Worm (Caenorhabditis elegans) whole organism, young adult: ENCODE results near the gene H10E21.5.

ENCODE experiments used
- F52B5.7 ChIP-seq: sonication (generic microtip); optimal IDR thresholded peaks from 2 replicates; lab custom pipeline; 2016; ENCODE audit warnings: mild to moderate bottlenecking, missing genetic modification characterization, missing compliant biosample characterization
- Y53F4B.3 ChIP-seq: fragments of 200-800 bp; sonication (Bioruptor generic); IDR thresholded peaks from 2 replicates; pipeline ENCODE4 v1.3.6; 2022; ENCODE audit warnings: missing genetic modification reagents, missing genetic modification characterization, missing compliant biosample characterization
- hlh-26 ChIP-seq: fragments of 200-800 bp; sonication (Bioruptor generic); conservative IDR thresholded peaks from 2 replicates; pipeline ENCODE4 v1.3.6; 2022; ENCODE audit warnings: missing genetic modification reagents, missing genetic modification characterization, missing compliant biosample characterization
- lin-54 ChIP-seq: fragments of 200-800 bp; sonication (Bioruptor generic); optimal IDR thresholded peaks from 2 replicates; lab custom pipeline; 2018; ENCODE audit warnings: mild to moderate bottlenecking, missing genetic modification characterization, missing compliant biosample characterization
- lsl-1 ChIP-seq: fragments of 200-800 bp; sonication (Bioruptor generic); optimal IDR thresholded peaks from 2 replicates; lab custom pipeline; 2018; ENCODE audit warnings: mild to moderate bottlenecking, missing genetic modification characterization, moderate library complexity, missing compliant biosample characterization
- tlf-1 ChIP-seq: fragments of 200-800 bp; sonication (Bioruptor generic); optimal IDR thresholded peaks from 2 replicates; lab custom pipeline; 2018; ENCODE audit warnings: mild to moderate bottlenecking, missing genetic modification characterization, missing compliant biosample characterization
- unc-62 ChIP-seq: fragments of 150-350 bp; optimal IDR thresholded peaks from 2 replicates; lab custom pipeline; 2014; ENCODE audit warnings: missing biosample characterization, missing genetic modification reagents, missing genetic modification characterization

DNA sequence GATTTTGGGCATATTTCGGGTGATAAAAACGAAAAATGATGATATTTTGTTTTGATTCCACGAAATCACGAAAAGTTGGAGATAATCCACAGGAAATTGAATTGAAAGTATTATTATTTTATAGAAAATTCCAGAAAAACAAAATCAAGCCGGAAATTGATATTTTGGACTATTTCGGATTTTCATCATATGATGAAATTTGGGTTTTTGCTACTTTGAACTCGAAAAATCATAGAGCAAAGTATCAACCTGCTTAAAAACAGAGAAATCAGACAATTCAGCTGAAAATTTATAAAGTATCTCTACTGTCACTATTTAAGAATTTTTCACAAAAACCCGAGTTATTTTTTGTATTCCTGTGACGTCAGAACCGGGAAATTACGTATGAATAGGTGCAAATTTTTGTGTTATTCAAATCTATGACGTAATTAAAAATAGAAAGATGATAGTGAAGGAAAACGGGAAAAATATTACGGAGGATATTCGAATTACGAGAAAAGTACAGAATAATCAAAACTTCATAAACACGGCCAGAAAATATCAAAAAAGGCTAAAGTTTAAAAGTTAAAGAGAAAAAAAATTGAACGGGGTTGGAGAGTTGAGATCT, 3.7 kb upstream of the H10E21.5 start:
- TF ChIP-seq F52B5.7 (no peak), lin-54 (GFP tag; lab: Kevin White, UChicago) (no peak), lsl-1 (GFP tag; lab: Kevin White, UChicago) (no peak), unc-62 (GFP tag; lab: Kevin White, UChicago) (no peak), Y53F4B.3 (GFP tag; lab: Robert Waterston, UW) (no peak), hlh-26 (GFP tag; lab: Robert Waterston, UW) (no peak), tlf-1 (GFP tag; lab: Kevin White, UChicago) (no peak)
